Worm (Caenorhabditis elegans): ENCODE data around the gene selt-1.2.

DNA sequence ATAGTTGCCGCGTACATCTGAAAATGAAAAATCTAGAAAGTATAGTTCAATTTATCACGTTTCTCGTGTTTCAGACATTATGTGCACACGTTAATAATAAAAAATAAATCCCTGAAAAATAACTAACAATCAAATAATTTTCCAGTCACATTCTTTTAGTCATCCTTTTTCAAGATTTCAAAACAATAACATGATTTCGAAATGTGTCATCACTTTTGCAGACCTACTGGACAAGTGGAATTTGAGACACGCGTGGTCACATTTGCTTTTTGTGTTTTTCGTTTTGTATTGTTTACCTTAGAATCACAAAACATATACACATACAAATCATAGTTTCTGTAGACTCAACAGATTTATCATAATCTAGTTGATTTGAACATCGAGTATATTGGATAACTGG, 37.8 kb downstream of the selt-1.2 start:
- TF ChIP-seq nhr-11 (tag; optimal IDR thresholded peaks at IDR 0.05) (no peak), nhr-25 (tag; optimal IDR thresholded peaks at IDR 0.05) (no peak), zag-1 (tag; optimal IDR thresholded peaks at IDR 0.05) (no peak), ama-1 (optimal IDR thresholded peaks at IDR 0.05) (no peak), nhr-23 (tag; optimal IDR thresholded peaks at IDR 0.05) (no peak), nhr-28 (tag; optimal IDR thresholded peaks at IDR 0.05) (no peak), jun-1 (tag; optimal IDR thresholded peaks at IDR 0.05) (no peak), daf-12 (tag; optimal IDR thresholded peaks at IDR 0.05) (no peak)

Measured in whole organism, L3 larva.